Fruit fly (Drosophila melanogaster): ENCODE measurements around the gene ro.

Gene ro

DNA sequence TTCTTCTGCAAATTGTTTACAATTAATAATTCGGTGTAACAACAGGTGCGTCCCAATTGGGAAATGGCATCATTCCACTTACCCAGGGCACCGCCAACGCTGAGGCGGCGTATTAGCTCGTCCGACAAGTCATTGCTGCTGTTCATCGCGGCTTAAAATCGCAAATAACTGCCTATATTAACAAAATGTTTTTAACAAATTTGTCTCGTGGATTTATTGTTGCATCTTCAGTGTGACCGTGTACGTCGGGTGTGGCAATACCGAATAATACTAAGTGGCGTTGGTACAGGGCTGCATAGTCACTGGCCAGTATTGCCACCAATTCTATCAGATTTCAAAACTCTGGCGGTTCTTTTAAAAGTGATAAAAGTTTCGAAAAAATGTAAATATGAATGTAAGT lies 31.6 kb upstream of the ro start, which contains the start of gene Ets97D (continued):
- no peak for TF ChIP-seq CG15479 (GFP tag; optimal IDR thresholded peaks at IDR 0.05)
- TF ChIP-seq CG9797 (GFP tag; optimal IDR thresholded peaks at IDR 0.05) = peak; percentile 83
- TF ChIP-seq wdn (GFP tag; IDR thresholded peaks at IDR 0.05) = no peak
- no peak for TF ChIP-seq CG10565 (GFP tag; optimal IDR thresholded peaks at IDR 0.05)
- TF ChIP-seq CG31365 (tag; optimal IDR thresholded peaks at IDR 0.05) = no peak
- TF ChIP-seq hbn (GFP tag; IDR thresholded peaks at IDR 0.05; ENCODE audit: partially characterized antibody) = no peak
- no peak for TF ChIP-seq CG3407 (GFP tag; optimal IDR thresholded peaks at IDR 0.05)
- TF ChIP-seq Med (GFP tag) = peak; percentile 68
- no peak for TF ChIP-seq CG11247 (GFP tag; IDR thresholded peaks at IDR 0.05)
- TF ChIP-seq oc (tag; optimal IDR thresholded peaks at IDR 0.05) = no peak
- no peak for TF ChIP-seq CG8089 (GFP tag; optimal IDR thresholded peaks at IDR 0.05)
- TF ChIP-seq Atf3 (GFP tag; optimal IDR thresholded peaks at IDR 0.05) = no peak
- no peak for TF ChIP-seq yki (optimal IDR thresholded peaks at IDR 0.05)
- no peak for TF ChIP-seq CG6654 (GFP tag; optimal IDR thresholded peaks at IDR 0.05)
- TF ChIP-seq CG1603 (tag; optimal IDR thresholded peaks at IDR 0.05) = peak; percentile 83
- no peak for TF ChIP-seq slou (GFP tag; optimal IDR thresholded peaks at IDR 0.05)
- TF ChIP-seq MBD-R2 (GFP tag; IDR thresholded peaks at IDR 0.05) = peak; percentile 82
- peak; percentile 16 for TF ChIP-seq CG12391 (tag; optimal IDR thresholded peaks at IDR 0.05)
- TF ChIP-seq Sin3A (optimal IDR thresholded peaks at IDR 0.05) = peak; percentile 42
- no peak for TF ChIP-seq Rx (GFP tag; IDR thresholded peaks at IDR 0.05)
- no peak for TF ChIP-seq dan (GFP tag; IDR thresholded peaks at IDR 0.05)
- no peak for TF ChIP-seq CG17829 (tag; optimal IDR thresholded peaks at IDR 0.05)
- TF ChIP-seq CG11696 (GFP tag; IDR thresholded peaks at IDR 0.05) = no peak
- TF ChIP-seq luna (GFP tag; optimal IDR thresholded peaks at IDR 0.05) = no peak
- no peak for TF ChIP-seq Abd-B (GFP tag; optimal IDR thresholded peaks at IDR 0.05)
- peak; percentile 26; the same call in 1 of the 2 replicates for TF ChIP-seq nerfin-2 (GFP tag; IDR thresholded peaks at IDR 0.05; ENCODE audit: partially characterized antibody)
- peak; percentile 81 for TF ChIP-seq HmgZ (tag; optimal IDR thresholded peaks at IDR 0.05)
- TF ChIP-seq CG2129 (GFP tag; IDR thresholded peaks at IDR 0.05; ENCODE audit: partially characterized antibody) = no peak
- no peak for TF ChIP-seq Bdp1 (GFP tag; optimal IDR thresholded peaks at IDR 0.05)
- TF ChIP-seq Max (GFP tag; optimal IDR thresholded peaks at IDR 0.05) = no peak
- TF ChIP-seq CrebB (tag; optimal IDR thresholded peaks at IDR 0.05) = no peak
- TF ChIP-seq phol (tag; optimal IDR thresholded peaks at IDR 0.05) = peak; percentile 12
- TF ChIP-seq CG30403 (GFP tag; optimal IDR thresholded peaks at IDR 0.05) = no peak
- no peak for TF ChIP-seq CG1602 (GFP tag; optimal IDR thresholded peaks at IDR 0.05)
- TF ChIP-seq sna (GFP tag; IDR thresholded peaks at IDR 0.05; ENCODE audit: partially characterized antibody) = no peak
- no peak for TF ChIP-seq cwo (GFP tag; optimal IDR thresholded peaks at IDR 0.05)
- TF ChIP-seq usp (GFP tag; optimal IDR thresholded peaks at IDR 0.05) = no peak
- no peak for TF ChIP-seq CG6689 (GFP tag; IDR thresholded peaks at IDR 0.05)
- peak; percentile 34 for TF ChIP-seq gro (GFP tag; optimal IDR thresholded peaks at IDR 0.05)
- TF ChIP-seq trem (tag; optimal IDR thresholded peaks at IDR 0.05) = peak; percentile 48
- no peak for TF ChIP-seq CG30020 (tag; optimal IDR thresholded peaks at IDR 0.05)
- TF ChIP-seq CG5180 (GFP tag; optimal IDR thresholded peaks at IDR 0.05) = peak; percentile 52
- TF ChIP-seq CG3163 (GFP tag; optimal IDR thresholded peaks at IDR 0.05) = no peak
- TF ChIP-seq ac (GFP tag; optimal IDR thresholded peaks at IDR 0.05) = no peak
- no peak for TF ChIP-seq Chrac-16 (GFP tag; optimal IDR thresholded peaks at IDR 0.05)
- TF ChIP-seq bigmax (GFP tag; optimal IDR thresholded peaks at IDR 0.05) = no peak
- TF ChIP-seq Dll (GFP tag; IDR thresholded peaks at IDR 0.05; ENCODE audit: partially characterized antibody) = peak; percentile 43; the same call in 2 of the 4 replicates
- TF ChIP-seq CG10321 (GFP tag; IDR thresholded peaks at IDR 0.05) = no peak
- TF ChIP-seq otp (GFP tag; IDR thresholded peaks at IDR 0.05) = no peak
- TF ChIP-seq aop (GFP tag; IDR thresholded peaks at IDR 0.05) = no peak
- no peak for TF ChIP-seq CG17328 (GFP tag; IDR thresholded peaks at IDR 0.05)
- TF ChIP-seq CG13287 (GFP tag; IDR thresholded peaks at IDR 0.05; ENCODE audit: partially characterized antibody) = peak; percentile 42; the same call in 1 of the 2 replicates

Measured in whole organism, embryonic.